Worm (Caenorhabditis elegans) whole organism, midembryonic: ENCODE data around the gene F19F10.14.
A peak's percentile ranks its signal among the peaks of the same experiment; 100 is the strongest.

ENCODE experiments used
- T22C8.4 ChIP-seq: fragments of 200-800 bp; sonication (Bioruptor generic); IDR thresholded peaks from 2 replicates; pipeline ENCODE4 v1.3.6; 2022; ENCODE audit warnings: missing genetic modification characterization, missing compliant biosample characterization
- cog-1 ChIP-seq: sonication (generic microtip); optimal IDR thresholded peaks from 2 replicates; lab custom pipeline; 2016; ENCODE audit warnings: missing genetic modification characterization, missing compliant biosample characterization
- flt-1 ChIP-seq: fragments of 200-800 bp; sonication (Bioruptor generic); IDR thresholded peaks from 2 replicates; pipeline ENCODE4 v1.3.6; 2022; ENCODE audit warnings: missing genetic modification characterization, missing compliant biosample characterization
- klf-2 ChIP-seq: fragments of 200-800 bp; sonication (Bioruptor generic); conservative IDR thresholded peaks from 2 replicates; pipeline ENCODE4 v1.3.6; 2022; ENCODE audit warnings: missing genetic modification reagents, missing genetic modification characterization, missing compliant biosample characterization
- med-1 ChIP-seq: sonication (generic microtip); optimal IDR thresholded peaks from 2 replicates; lab custom pipeline; 2017; ENCODE audit warnings: missing genetic modification characterization, mild to moderate bottlenecking, missing compliant biosample characterization, antibody characterized with exemption, missing genetic modification reagents; ENCODE audit not compliant: insufficient read depth
- ref-1 ChIP-seq: fragments of 200-800 bp; sonication (Bioruptor generic); conservative IDR thresholded peaks from 2 replicates; pipeline ENCODE4 v1.3.6; 2022; ENCODE audit warnings: missing genetic modification reagents, missing genetic modification characterization, missing compliant biosample characterization
- tab-1 ChIP-seq: fragments of 200-800 bp; sonication (Bioruptor generic); IDR thresholded peaks from 2 replicates; pipeline ENCODE4 v1.3.6; 2022; ENCODE audit warnings: missing genetic modification characterization, missing compliant biosample characterization
- ztf-23 ChIP-seq: fragments of 200-800 bp; sonication (Bioruptor generic); IDR thresholded peaks from 2 replicates; pipeline ENCODE4 v1.3.6; 2022; ENCODE audit warnings: missing genetic modification reagents, missing genetic modification characterization, missing compliant biosample characterization
- ztf-29 ChIP-seq: fragments of 200-800 bp; sonication (Bioruptor generic); IDR thresholded peaks from 2 replicates; pipeline ENCODE4 v1.3.6; 2022; ENCODE audit warnings: missing genetic modification reagents, missing genetic modification characterization, missing compliant biosample characterization

The F19F10.14 gene

ce11 chrV:7551821-7552220, 19.0 kb downstream of the F19F10.14 start, which contains the start of gene F19F10.3:
TSS of gene F19F10.3 (plus strand) at chrV:7552121.
- TF ChIP-seq med-1 (no peak), tab-1 (GFP tag; lab: Robert Waterston, UW) (no peak), ref-1 (no peak), flt-1 (no peak), klf-2 (no peak), cog-1 (tag; lab: Kevin White, UChicago) (no peak)

ce11 chrV:7548499-7548898, 22.4 kb downstream of the F19F10.14 start:
- TF ChIP-seq flt-1: peak; percentile 89
- peak; percentile 81 for TF ChIP-seq ztf-23 (GFP tag; lab: Robert Waterston, UW)
- peak; percentile 79 for TF ChIP-seq tab-1 (GFP tag; lab: Robert Waterston, UW)
- TF ChIP-seq klf-2: peak; percentile 59; the same call in 1 of the 2 replicates

ce11 chrV:7548017-7548416, 22.8 kb downstream of the F19F10.14 start:
- TF ChIP-seq ztf-23 (GFP tag; lab: Robert Waterston, UW) (no peak), flt-1 (no peak)

- TF ChIP-seq klf-2 (no peak), ztf-23 (GFP tag; lab: Robert Waterston, UW) (no peak), tab-1 (GFP tag; lab: Robert Waterston, UW) (no peak), T22C8.4 (GFP tag; lab: Robert Waterston, UW) (no peak), ztf-29 (GFP tag; lab: Robert Waterston, UW) (no peak)
These were observed 23.4 kb downstream of the F19F10.14 start, which contains the start of gene ftn-1 for ce11 chrV:7547479-7547878. TSS of gene ftn-1 (minus strand) at chrV:7547579.

- TF ChIP-seq ref-1 (no peak), flt-1 (no peak), ztf-23 (GFP tag; lab: Robert Waterston, UW) (no peak), ztf-29 (GFP tag; lab: Robert Waterston, UW) (no peak), klf-2 (no peak), cog-1 (tag; lab: Kevin White, UChicago) (no peak)
These were observed 25.7 kb downstream of the F19F10.14 start, which contains the start of the genes C54F6.19 and nhx-3 for ce11 chrV:7545187-7545586. TSS of gene C54F6.19 (plus strand) at chrV:7545487. TSS of gene nhx-3 (minus strand) at chrV:7545523.

- no peak for TF ChIP-seq ztf-29 (GFP tag; lab: Robert Waterston, UW)
- no peak for TF ChIP-seq med-1
- TF ChIP-seq cog-1 (tag; lab: Kevin White, UChicago): no peak
- no peak for TF ChIP-seq ztf-23 (GFP tag; lab: Robert Waterston, UW)
- no peak for TF ChIP-seq klf-2
- TF ChIP-seq flt-1: no peak
- no peak for TF ChIP-seq T22C8.4 (GFP tag; lab: Robert Waterston, UW)
- TF ChIP-seq tab-1 (GFP tag; lab: Robert Waterston, UW): no peak
- no peak for TF ChIP-seq ref-1
These were observed 27.1 kb downstream of the F19F10.14 start for ce11 chrV:7543728-7544127.

ce11 chrV:7539015-7539414, 31.8 kb downstream of the F19F10.14 start, which contains the start of gene srh-268:
TSS of gene srh-268 (plus strand) at chrV:7539315.
- TF ChIP-seq flt-1: no peak
- TF ChIP-seq ref-1: no peak
- TF ChIP-seq med-1: no peak

ce11 chrV:7538018-7538417, 32.8 kb downstream of the F19F10.14 start, which contains the start of gene C54F6.12:
TSS of gene C54F6.12 (minus strand) at chrV:7538118.
- no peak for TF ChIP-seq ztf-29 (GFP tag; lab: Robert Waterston, UW)
- no peak for TF ChIP-seq flt-1
- no peak for TF ChIP-seq T22C8.4 (GFP tag; lab: Robert Waterston, UW)
- no peak for TF ChIP-seq klf-2

- TF ChIP-seq flt-1 (no peak), cog-1 (tag; lab: Kevin White, UChicago) (no peak), med-1 (no peak), tab-1 (GFP tag; lab: Robert Waterston, UW) (no peak), ztf-23 (GFP tag; lab: Robert Waterston, UW) (no peak), ref-1 (no peak), T22C8.4 (GFP tag; lab: Robert Waterston, UW) (no peak), ztf-29 (GFP tag; lab: Robert Waterston, UW) (no peak), klf-2 (no peak)
These were observed 37.9 kb downstream of the F19F10.14 start, which contains the start of gene C54F6.3 for ce11 chrV:7532947-7533346. TSS of gene C54F6.3 (plus strand) at chrV:7533247.

- no peak for TF ChIP-seq ztf-23 (GFP tag; lab: Robert Waterston, UW)
- TF ChIP-seq T22C8.4 (GFP tag; lab: Robert Waterston, UW): no peak
- TF ChIP-seq ref-1: no peak
- no peak for TF ChIP-seq tab-1 (GFP tag; lab: Robert Waterston, UW)
- no peak for TF ChIP-seq cog-1 (tag; lab: Kevin White, UChicago)
- no peak for TF ChIP-seq ztf-29 (GFP tag; lab: Robert Waterston, UW)
- no peak for TF ChIP-seq klf-2
- TF ChIP-seq med-1: no peak
- TF ChIP-seq flt-1: no peak
These were observed 41.0 kb downstream of the F19F10.14 start, which contains the start of gene swt-2 for ce11 chrV:7529840-7530239. TSS of gene swt-2 (plus strand) at chrV:7530140.

ce11 chrV:7528816-7529215, 42.0 kb downstream of the F19F10.14 start, which contains the start of gene C54F6.5:
TSS of gene C54F6.5 (plus strand) at chrV:7529116.
- TF ChIP-seq klf-2 (no peak), cog-1 (tag; lab: Kevin White, UChicago) (no peak), ref-1 (no peak), med-1 (no peak), flt-1 (no peak), ztf-29 (GFP tag; lab: Robert Waterston, UW) (no peak), T22C8.4 (GFP tag; lab: Robert Waterston, UW) (no peak), ztf-23 (GFP tag; lab: Robert Waterston, UW) (no peak), tab-1 (GFP tag; lab: Robert Waterston, UW) (no peak)
